Fruit fly (Drosophila melanogaster) whole organism, embryonic: ENCODE results near the gene Fdx1.

Experiments
- Bgb ChIP-seq: fragments of 200-800 bp; sonication (Bioruptor generic); IDR thresholded peaks from 2 replicates; pipeline ENCODE4 v1.3.6; 2022; ENCODE audit warnings: missing biosample characterization, missing genetic modification characterization; ENCODE audit not compliant: partially characterized antibody
- CG10321 ChIP-seq: fragments of 200-800 bp; sonication (Bioruptor generic); IDR thresholded peaks from 2 replicates; pipeline ENCODE4 v1.3.6; 2022; ENCODE audit warnings: missing biosample characterization, missing genetic modification characterization
- CG11247 ChIP-seq: fragments of 200-800 bp; sonication (Bioruptor generic); IDR thresholded peaks from 2 replicates; pipeline ENCODE4 v1.3.6; 2022; ENCODE audit warnings: missing biosample characterization, missing genetic modification characterization
- CG11456 ChIP-seq: fragments of 200-800 bp; sonication (Bioruptor generic); IDR thresholded peaks from 3 replicates; pipeline ENCODE4 v1.3.6; 2022; ENCODE audit warnings: missing biosample characterization, missing genetic modification characterization
- CG11695 ChIP-seq: fragments of 200-800 bp; sonication (Bioruptor generic); IDR thresholded peaks from 3 replicates; pipeline ENCODE4 v1.3.6; 2022; ENCODE audit warnings: missing biosample characterization, missing genetic modification characterization
- CG12104 ChIP-seq: fragments of 200-800 bp; sonication (Bioruptor generic); optimal IDR thresholded peaks from 3 replicates; lab custom pipeline; 2016; ENCODE audit warnings: missing biosample characterization, missing genetic modification characterization
- CG13775 ChIP-seq: fragments of 200-800 bp; sonication (Bioruptor generic); optimal IDR thresholded peaks from 3 replicates; lab custom pipeline; 2017; ENCODE audit warnings: missing biosample characterization, mild to moderate bottlenecking, missing genetic modification characterization
- CG13894 ChIP-seq: fragments of 200-800 bp; sonication (Bioruptor generic); optimal IDR thresholded peaks from 3 replicates; lab custom pipeline; 2018; ENCODE audit warnings: missing biosample characterization, mild to moderate bottlenecking, missing genetic modification characterization, moderate library complexity
- CG14441 ChIP-seq: fragments of 200-800 bp; sonication (Bioruptor generic); IDR thresholded peaks from 2 replicates; pipeline ENCODE4 v1.3.6; 2022; ENCODE audit warnings: missing biosample characterization, missing genetic modification characterization
- CG17328 ChIP-seq: fragments of 200-800 bp; sonication (Bioruptor generic); IDR thresholded peaks from 2 replicates; pipeline ENCODE4 v1.3.6; 2022; ENCODE audit warnings: missing biosample characterization, missing genetic modification characterization
- CG17359 ChIP-seq: fragments of 200-800 bp; sonication (Bioruptor generic); optimal IDR thresholded peaks from 3 replicates; lab custom pipeline; 2018; ENCODE audit warnings: missing biosample characterization, mild to moderate bottlenecking, missing genetic modification characterization, moderate library complexity
- CG17829 ChIP-seq: fragments of 200-800 bp; optimal IDR thresholded peaks from 2 replicates; lab custom pipeline; 2019; ENCODE audit warnings: missing biosample characterization, mild to moderate bottlenecking, missing genetic modification characterization, moderate library complexity
- CG2120 ChIP-seq: fragments of 200-800 bp; sonication (Bioruptor generic); optimal IDR thresholded peaks from 3 replicates; lab custom pipeline; 2016; ENCODE audit warnings: missing biosample characterization, missing genetic modification characterization
- CG30431 ChIP-seq: fragments of 200-800 bp; sonication (Bioruptor generic); optimal IDR thresholded peaks from 2 replicates; lab custom pipeline; 2017; ENCODE audit warnings: missing biosample characterization, missing genetic modification characterization
- CG3163 ChIP-seq: fragments of 200-800 bp; sonication (Bioruptor generic); optimal IDR thresholded peaks from 3 replicates; lab custom pipeline; 2016; ENCODE audit warnings: missing biosample characterization, missing genetic modification characterization
- CG32767 ChIP-seq: fragments of 200-800 bp; sonication (Bioruptor generic); IDR thresholded peaks from 2 replicates; pipeline ENCODE4 v1.3.6; 2022; ENCODE audit warnings: missing biosample characterization, missing genetic modification characterization
- CG32772 ChIP-seq: fragments of 200-800 bp; sonication (Bioruptor generic); IDR thresholded peaks from 2 replicates; pipeline ENCODE4 v1.3.6; 2022; ENCODE audit warnings: missing biosample characterization, missing genetic modification characterization
- CG34376 ChIP-seq: fragments of 200-800 bp; sonication (Bioruptor generic); optimal IDR thresholded peaks from 2 replicates; lab custom pipeline; 2018; ENCODE audit warnings: missing biosample characterization, mild to moderate bottlenecking, missing genetic modification characterization
- CG3726 ChIP-seq: fragments of 200-800 bp; sonication (Bioruptor generic); IDR thresholded peaks from 3 replicates; pipeline ENCODE4, ENCODE4 v1.3.6; 2022; ENCODE audit warnings: missing biosample characterization, missing genetic modification characterization
- CG3847 ChIP-seq: fragments of 200-800 bp; sonication (Bioruptor generic); IDR thresholded peaks from 2 replicates; pipeline ENCODE4 v1.3.6; 2022; ENCODE audit warnings: missing biosample characterization, missing genetic modification characterization
- CG4707 ChIP-seq: fragments of 200-800 bp; sonication (Bioruptor generic); optimal IDR thresholded peaks from 2 replicates; lab custom pipeline; 2018; ENCODE audit warnings: missing biosample characterization, mild to moderate bottlenecking, missing genetic modification characterization, moderate library complexity
- CG5953 ChIP-seq: fragments of 200-800 bp; sonication (Bioruptor generic); IDR thresholded peaks from 2 replicates; pipeline ENCODE4 v1.3.6; 2022; ENCODE audit warnings: missing biosample characterization, missing genetic modification characterization
- CG6689 ChIP-seq: fragments of 200-800 bp; sonication (Bioruptor generic); IDR thresholded peaks from 2 replicates; pipeline ENCODE4 v1.3.6; 2022; ENCODE audit warnings: missing biosample characterization, missing genetic modification characterization
- CG7928 ChIP-seq: fragments of 200-800 bp; sonication (Bioruptor generic); optimal IDR thresholded peaks from 2 replicates; lab custom pipeline; 2017; ENCODE audit warnings: missing biosample characterization, mild to moderate bottlenecking, missing genetic modification characterization
- CG7987 ChIP-seq: fragments of 200-800 bp; sonication (Bioruptor generic); optimal IDR thresholded peaks from 2 replicates; lab custom pipeline; 2018; ENCODE audit warnings: missing biosample characterization, mild to moderate bottlenecking, missing genetic modification characterization, moderate library complexity
- CG8944 ChIP-seq: fragments of 200-800 bp; sonication (Bioruptor generic); optimal IDR thresholded peaks from 3 replicates; lab custom pipeline; 2016; ENCODE audit warnings: missing biosample characterization, missing genetic modification characterization
- CG9609 ChIP-seq: fragments of 200-800 bp; sonication (Bioruptor generic); optimal IDR thresholded peaks from 3 replicates; lab custom pipeline; 2016; ENCODE audit warnings: missing biosample characterization, missing genetic modification characterization
- D19B ChIP-seq: fragments of 200-800 bp; sonication (Bioruptor generic); optimal IDR thresholded peaks from 2 replicates; lab custom pipeline; 2017; ENCODE audit warnings: missing biosample characterization, mild to moderate bottlenecking, missing genetic modification characterization
- Deaf1 ChIP-seq: fragments of 200-800 bp; optimal IDR thresholded peaks from 3 replicates; lab custom pipeline; 2019; ENCODE audit warnings: missing biosample characterization, mild to moderate bottlenecking, missing genetic modification characterization, moderate library complexity
- Eip74EF ChIP-seq, 2 experiments: fragments of 200-800 bp in 1 of 2; fragments of >200 bp in 1 of 2; sonication (Bioruptor generic) in 1 of 2; optimal IDR thresholded peaks; 2 replicates each; lab custom pipeline; 2017 to 2019; ENCODE audit warnings: missing biosample characterization in 2 of 2, missing genetic modification characterization in 2 of 2, mild to moderate bottlenecking in 1 of 2, moderate library complexity in 1 of 2
- Kr ChIP-seq: fragments of 200-800 bp; sonication (Bioruptor generic); optimal IDR thresholded peaks from 2 replicates; lab custom pipeline; 2017; ENCODE audit warnings: missing biosample characterization, mild to moderate bottlenecking, missing genetic modification characterization
- Mes4 ChIP-seq: fragments of 200-800 bp; sonication (Bioruptor generic); optimal IDR thresholded peaks from 2 replicates; lab custom pipeline; 2016; ENCODE audit warnings: missing biosample characterization, missing genetic modification characterization
- PHDP ChIP-seq: fragments of 200-800 bp; sonication (Bioruptor generic); optimal IDR thresholded peaks from 3 replicates; lab custom pipeline; 2018; ENCODE audit warnings: missing biosample characterization, mild to moderate bottlenecking, missing genetic modification characterization, moderate library complexity
- Sin3A ChIP-seq: fragments of >200 bp; optimal IDR thresholded peaks from 2 replicates; lab custom pipeline; 2018
- ara ChIP-seq: fragments of 200-800 bp; sonication (Bioruptor generic); IDR thresholded peaks from 2 replicates; pipeline ENCODE4 v1.3.6; 2022; ENCODE audit warnings: missing biosample characterization, missing genetic modification characterization
- ase ChIP-seq: fragments of 200-800 bp; sonication (Bioruptor generic); IDR thresholded peaks from 3 replicates; pipeline ENCODE4 v1.3.6; 2022; ENCODE audit warnings: missing biosample characterization, missing genetic modification characterization
- bsh ChIP-seq, 2 experiments: fragments of 200-800 bp; sonication (Bioruptor generic); optimal IDR thresholded peaks; 2 replicates each; lab custom pipeline; 2017 to 2018; ENCODE audit warnings: mild to moderate bottlenecking in 2 of 2, missing biosample characterization in 2 of 2, missing genetic modification characterization in 2 of 2, moderate library complexity in 1 of 2
- crol ChIP-seq: fragments of 200-800 bp; sonication (Bioruptor generic); IDR thresholded peaks from 2 replicates; pipeline ENCODE4 v1.3.6; 2022; ENCODE audit warnings: missing biosample characterization, missing genetic modification characterization
- ewg ChIP-seq: fragments of 200-800 bp; sonication (Bioruptor generic); optimal IDR thresholded peaks from 3 replicates; lab custom pipeline; 2017; ENCODE audit warnings: mild to moderate bottlenecking, missing biosample characterization, missing genetic modification reagents, missing genetic modification characterization
- exex ChIP-seq: fragments of 200-800 bp; sonication (Bioruptor generic); optimal IDR thresholded peaks from 4 replicates; lab custom pipeline; 2018; ENCODE audit warnings: missing biosample characterization, mild to moderate bottlenecking, missing genetic modification characterization, moderate library complexity
- fru ChIP-seq: fragments of >200 bp; optimal IDR thresholded peaks from 2 replicates; lab custom pipeline; 2017
- fu2 ChIP-seq: fragments of 200-800 bp; sonication (Bioruptor generic); optimal IDR thresholded peaks from 2 replicates; lab custom pipeline; 2016; ENCODE audit warnings: missing biosample characterization, missing genetic modification characterization
- hkb ChIP-seq, 2 experiments: fragments of 200-800 bp in 1 of 2; fragments of >200 bp in 1 of 2; sonication (Bioruptor generic) in 1 of 2; IDR thresholded peaks in 1 of 2; optimal IDR thresholded peaks in 1 of 2; 2 replicates each; pipeline versions ENCODE4 v1.3.6 to Lab custom; 2017 to 2022; ENCODE audit warnings: missing biosample characterization in 1 of 2, missing genetic modification characterization in 1 of 2
- lbe ChIP-seq: fragments of 200-800 bp; sonication (Bioruptor generic); optimal IDR thresholded peaks from 2 replicates; lab custom pipeline; 2016; ENCODE audit warnings: missing biosample characterization, mild to moderate bottlenecking, missing genetic modification characterization
- run ChIP-seq: fragments of 200-800 bp; sonication (Bioruptor generic); optimal IDR thresholded peaks from 3 replicates; lab custom pipeline; 2018; ENCODE audit warnings: missing biosample characterization, mild to moderate bottlenecking, missing genetic modification characterization
- salm ChIP-seq: fragments of 200-800 bp; sonication (Bioruptor generic); optimal IDR thresholded peaks from 2 replicates; lab custom pipeline; 2018; ENCODE audit warnings: missing biosample characterization, mild to moderate bottlenecking, missing genetic modification characterization
- slp2 ChIP-seq: fragments of 200-800 bp; sonication (Bioruptor generic); optimal IDR thresholded peaks from 2 replicates; lab custom pipeline; 2016; ENCODE audit warnings: missing biosample characterization, missing genetic modification characterization
- tio ChIP-seq: fragments of 200-800 bp; sonication (Bioruptor generic); optimal IDR thresholded peaks from 2 replicates; lab custom pipeline; 2017; ENCODE audit warnings: missing biosample characterization, missing genetic modification characterization, inconsistent platforms
- unpg ChIP-seq: fragments of 200-800 bp; sonication (Bioruptor generic); optimal IDR thresholded peaks from 3 replicates; lab custom pipeline; 2018; ENCODE audit warnings: missing biosample characterization, mild to moderate bottlenecking, missing genetic modification characterization, moderate library complexity
- usp ChIP-seq: fragments of >200 bp; optimal IDR thresholded peaks from 2 replicates; lab custom pipeline; 2017; ENCODE audit warnings: missing biosample characterization, missing genetic modification characterization
- zfh1 ChIP-seq: fragments of 200-800 bp; sonication (Bioruptor generic); IDR thresholded peaks from 3 replicates; pipeline ENCODE4 v1.3.6; 2022; ENCODE audit warnings: missing biosample characterization, missing genetic modification characterization

The Fdx1 gene

DNA sequence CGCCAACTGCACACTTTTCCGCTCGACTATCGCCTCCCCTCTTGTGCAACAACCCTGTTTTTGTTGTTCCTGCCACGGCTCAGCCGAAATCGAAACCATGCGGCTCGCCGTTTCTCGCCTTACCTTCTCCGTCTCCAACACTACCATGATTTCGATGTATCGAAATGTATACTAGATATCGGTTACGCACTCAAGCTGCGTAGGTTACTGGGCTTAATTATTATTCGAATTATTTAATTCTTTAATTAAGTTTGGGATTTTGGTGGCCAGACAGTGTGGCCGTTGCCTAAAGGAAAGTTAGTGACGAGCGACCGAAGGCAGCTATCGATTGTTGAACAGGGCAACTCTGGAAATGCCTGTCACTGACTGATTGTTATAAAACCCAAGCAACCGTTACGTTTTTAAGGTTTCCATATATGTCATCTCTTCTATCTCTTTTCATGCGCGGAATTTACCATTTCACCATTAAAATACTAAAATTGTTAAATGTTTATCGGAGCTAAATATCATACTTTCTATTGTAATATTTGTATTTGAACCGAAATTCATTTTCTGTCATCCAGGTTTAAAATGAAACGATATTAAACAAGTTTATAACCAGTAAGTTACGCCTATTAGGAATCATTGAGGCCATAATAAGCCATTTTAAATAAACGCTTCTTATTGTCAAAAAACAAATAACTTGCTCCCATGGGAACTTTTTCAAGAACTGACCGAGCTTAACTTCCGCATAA, 31.3 kb upstream of the Fdx1 start, which contains the start of gene eIF4E1 (continued):
- TF ChIP-seq CG13894 (tag; lab: Kevin White, UChicago) (peak; percentile 31), Mes4 (GFP tag; lab: Kevin White, UChicago) (no peak), fru (no peak), hkb (optimal IDR thresholded peaks at IDR 0.05; lab: Kevin White, UChicago) (no peak), hkb (GFP tag; IDR thresholded peaks at IDR 0.05; lab: Robert Waterston, UW) (no peak), CG32767 (no peak), CG10321 (GFP tag; lab: Robert Waterston, UW) (no peak), unpg (GFP tag; lab: Kevin White, UChicago) (no peak), Eip74EF (GFP tag; optimal IDR thresholded peaks at IDR 0.05; lab: Kevin White, UChicago) (no peak), CG3163 (GFP tag; lab: Kevin White, UChicago) (no peak), slp2 (GFP tag; lab: Kevin White, UChicago) (no peak), CG12104 (GFP tag; lab: Kevin White, UChicago) (no peak), ara (GFP tag; lab: Robert Waterston, UW) (no peak), ase (no peak; the same call in 2 of the 3 replicates), exex (tag; lab: Kevin White, UChicago) (no peak), CG14441 (no peak), bsh (GFP tag; optimal IDR thresholded peaks at IDR 0.05; lab: Kevin White, UChicago) (no peak), usp (no peak), fu2 (GFP tag; lab: Kevin White, UChicago) (no peak), CG5953 (GFP tag; lab: Robert Waterston, UW) (no peak), ewg (no peak), Bgb (GFP tag; lab: Robert Waterston, UW) (peak; percentile 86), CG11695 (GFP tag; lab: Robert Waterston, UW) (no peak), CG11456 (no peak), tio (no peak), crol (no peak), CG17829 (tag; lab: Kevin White, UChicago) (peak; percentile 73), Deaf1 (tag; lab: Kevin White, UChicago) (no peak), Sin3A (lab: Kevin White, UChicago) (peak; percentile 89), CG3847 (GFP tag; lab: Robert Waterston, UW) (peak; percentile 75), CG17359 (tag; lab: Kevin White, UChicago) (no peak), CG34376 (GFP tag; lab: Kevin White, UChicago) (no peak), PHDP (tag; lab: Kevin White, UChicago) (no peak), CG30431 (GFP tag; lab: Kevin White, UChicago) (no peak), lbe (GFP tag; lab: Kevin White, UChicago) (no peak), CG11247 (GFP tag; lab: Robert Waterston, UW) (peak; percentile 43), CG2120 (GFP tag; lab: Kevin White, UChicago) (peak; percentile 13), CG7928 (GFP tag; lab: Kevin White, UChicago) (no peak), CG8944 (GFP tag; lab: Kevin White, UChicago) (no peak), CG13775 (GFP tag; lab: Kevin White, UChicago) (peak; percentile 8), salm (tag; lab: Kevin White, UChicago) (no peak), D19B (no peak), CG4707 (GFP tag; lab: Kevin White, UChicago) (no peak), CG7987 (GFP tag; lab: Kevin White, UChicago) (peak; percentile 24), Kr (GFP tag; lab: Kevin White, UChicago) (no peak), zfh1 (GFP tag; lab: Robert Waterston, UW) (no peak), CG3726 (no peak), CG32772 (no peak), CG17328 (GFP tag; lab: Robert Waterston, UW) (no peak), CG6689 (GFP tag; lab: Robert Waterston, UW) (no peak), CG9609 (GFP tag; lab: Kevin White, UChicago) (no peak), run (tag; lab: Kevin White, UChicago) (no peak)
